Fruit fly (Drosophila melanogaster) whole organism, adult: Measurements from ENCODE around the gene CG9667.

Experiments used
- CG11617 ChIP-seq: fragments of 200-800 bp; sonication (Bioruptor generic); optimal IDR thresholded peaks from 2 replicates; lab custom pipeline; 2017; ENCODE audit warnings: mild to moderate bottlenecking, missing biosample characterization, missing genetic modification reagents, missing genetic modification characterization
- CG14711 ChIP-seq: fragments of 200-800 bp; sonication (Bioruptor generic); optimal IDR thresholded peaks from 2 replicates; lab custom pipeline; 2018; ENCODE audit warnings: missing biosample characterization, mild to moderate bottlenecking, missing genetic modification characterization, moderate library complexity
- CG5204 ChIP-seq: fragments of 200-800 bp; sonication (Bioruptor generic); optimal IDR thresholded peaks from 2 replicates; lab custom pipeline; 2016; ENCODE audit warnings: missing biosample characterization, missing genetic modification characterization
- CG7101 ChIP-seq: fragments of 200-800 bp; sonication (Bioruptor generic); optimal IDR thresholded peaks from 2 replicates; lab custom pipeline; 2018; ENCODE audit warnings: missing biosample characterization, mild to moderate bottlenecking, missing genetic modification characterization, moderate library complexity
- Clk ChIP-seq: fragments of 200-800 bp; sonication (Bioruptor generic); optimal IDR thresholded peaks from 2 replicates; lab custom pipeline; 2017; ENCODE audit warnings: missing biosample characterization, missing genetic modification characterization
- Hr96 ChIP-seq: fragments of 200-800 bp; sonication (Bioruptor generic); optimal IDR thresholded peaks from 2 replicates; lab custom pipeline; 2016; ENCODE audit warnings: missing biosample characterization, missing genetic modification characterization
- Mnt ChIP-seq: fragments of 200-800 bp; sonication (Bioruptor generic); optimal IDR thresholded peaks from 2 replicates; lab custom pipeline; 2016; ENCODE audit warnings: missing biosample characterization, mild to moderate bottlenecking, missing genetic modification characterization
- bab1 ChIP-seq: fragments of 200-800 bp; sonication (Bioruptor generic); optimal IDR thresholded peaks from 3 replicates; lab custom pipeline; 2019; ENCODE audit warnings: missing biosample characterization, mild to moderate bottlenecking, missing genetic modification characterization, moderate library complexity
- cic ChIP-seq: fragments of 200-800 bp; sonication (Bioruptor generic); optimal IDR thresholded peaks from 2 replicates; lab custom pipeline; 2017; ENCODE audit warnings: missing biosample characterization, mild to moderate bottlenecking, missing genetic modification characterization, moderate library complexity
- kay ChIP-seq: fragments of 200-800 bp; sonication (Bioruptor generic); peaks from one replicate; lab custom pipeline; 2016; ENCODE audit warnings: missing biosample characterization, missing genetic modification characterization, borderline replicate concordance
- ovo ChIP-seq: fragments of 200-800 bp; sonication (Bioruptor generic); optimal IDR thresholded peaks from 2 replicates; lab custom pipeline; 2016; ENCODE audit warnings: missing biosample characterization, missing genetic modification characterization
- pad ChIP-seq: fragments of 200-800 bp; sonication (Bioruptor generic); optimal IDR thresholded peaks from 3 replicates; lab custom pipeline; 2017; ENCODE audit warnings: missing biosample characterization, missing genetic modification characterization, mild to moderate bottlenecking, moderate library complexity, missing genetic modification reagents
- tj ChIP-seq: fragments of 200-800 bp; sonication (Bioruptor generic); optimal IDR thresholded peaks from 3 replicates; lab custom pipeline; 2017; ENCODE audit warnings: missing biosample characterization, mild to moderate bottlenecking, missing genetic modification characterization, moderate library complexity
- toe ChIP-seq: fragments of 200-800 bp; sonication (Bioruptor generic); optimal IDR thresholded peaks from 2 replicates; lab custom pipeline; 2016; ENCODE audit warnings: missing biosample characterization, missing genetic modification characterization

DNA sequence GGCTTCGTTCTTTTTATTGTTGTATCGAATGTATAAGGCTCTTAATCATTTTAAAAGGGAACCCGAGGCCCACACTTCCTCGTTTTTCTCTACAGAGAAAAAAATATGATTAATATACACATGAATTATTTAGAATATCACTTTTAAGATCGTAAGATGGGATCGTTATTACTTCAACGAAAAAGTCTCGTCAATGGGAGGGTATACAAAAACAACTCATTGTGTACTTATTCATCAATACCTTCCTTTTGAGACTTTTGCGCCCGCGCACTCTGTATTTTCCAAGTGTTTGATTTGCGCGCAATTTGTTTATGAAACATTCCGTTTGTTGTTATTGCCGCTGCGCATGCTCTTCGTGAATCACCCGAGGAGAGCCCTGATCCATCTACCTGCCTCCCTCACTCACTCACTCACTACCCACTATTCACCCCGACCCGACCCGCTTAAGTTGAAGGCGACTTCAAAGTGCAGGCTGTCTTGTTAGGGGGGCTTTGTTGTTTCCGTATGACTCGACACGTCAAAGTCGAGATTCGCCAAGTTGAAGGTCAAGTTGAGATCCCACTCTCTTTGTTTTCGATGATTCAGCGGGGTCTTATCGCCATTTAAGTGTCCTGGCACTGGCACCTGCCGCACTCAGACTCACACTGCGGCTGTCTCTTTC is 10.1 kb downstream of the CG9667 start:
- TF ChIP-seq CG11617 (GFP tag; lab: Kevin White, UChicago) (no peak), CG5204 (GFP tag; lab: Kevin White, UChicago) (no peak), Hr96 (no peak), CG7101 (tag; lab: Kevin White, UChicago) (no peak), pad (GFP tag; lab: Kevin White, UChicago) (no peak), Mnt (GFP tag; lab: Kevin White, UChicago) (no peak), kay (GFP tag; lab: Kevin White, UChicago) (no peak), cic (no peak), CG14711 (tag; lab: Kevin White, UChicago) (no peak), tj (no peak), toe (GFP tag; lab: Kevin White, UChicago) (no peak), Clk (GFP tag; lab: Kevin White, UChicago) (no peak), ovo (GFP tag; lab: Kevin White, UChicago) (no peak), bab1 (GFP tag; lab: Kevin White, UChicago) (no peak)
